Worm (Caenorhabditis elegans): ENCODE data around the gene lin-38.

DNA sequence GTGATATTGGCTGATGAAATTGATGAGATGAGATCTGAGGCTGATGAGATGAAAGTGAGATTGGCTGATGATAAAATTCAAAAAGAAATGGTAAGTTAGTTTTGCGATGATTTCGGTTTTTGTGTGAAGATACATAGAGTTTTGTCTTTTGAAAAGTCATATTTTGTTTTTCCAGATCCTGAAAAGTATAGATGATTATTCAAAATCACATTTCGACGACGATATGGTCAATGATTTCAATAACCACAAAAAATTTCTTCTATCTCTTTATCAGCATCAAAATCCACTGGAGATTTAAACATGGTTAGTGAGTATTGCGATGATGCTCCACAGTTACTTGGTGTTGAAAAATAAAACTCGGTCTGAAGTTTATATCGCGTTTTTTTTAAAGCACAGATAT, 25.2 kb downstream of the lin-38 start, which contains the start of gene csp-1:
- TF ChIP-seq nhr-90 (tag; optimal IDR thresholded peaks at IDR 0.05; ENCODE audit: poor library complexity) (no peak), aly-2 (tag; optimal IDR thresholded peaks at IDR 0.05) (no peak), ztf-11 (tag; optimal IDR thresholded peaks at IDR 0.05) (no peak), grh-1 (GFP tag; IDR thresholded peaks at IDR 0.05) (no peak), fkh-10 (GFP tag; optimal IDR thresholded peaks at IDR 0.05) (no peak), nhr-77 (tag; optimal IDR thresholded peaks at IDR 0.05) (no peak), zag-1 (tag; optimal IDR thresholded peaks at IDR 0.05) (no peak), pqm-1 (tag; optimal IDR thresholded peaks at IDR 0.05) (no peak), egl-27 (tag; optimal IDR thresholded peaks at IDR 0.05) (no peak), sptf-1 (tag; optimal IDR thresholded peaks at IDR 0.05) (no peak), ztf-4 (tag; optimal IDR thresholded peaks at IDR 0.05) (no peak), lin-13 (GFP tag; optimal IDR thresholded peaks at IDR 0.05) (no peak), unc-86 (tag; optimal IDR thresholded peaks at IDR 0.05) (no peak), ceh-82 (tag; optimal IDR thresholded peaks at IDR 0.05) (no peak)
